Fruit fly (Drosophila melanogaster) whole organism, prepupa: ENCODE data around the gene CG7900.

ENCODE experiments used
- CG10669 ChIP-seq: fragments of 200-800 bp; sonication (Bioruptor generic); optimal IDR thresholded peaks from 3 replicates; lab custom pipeline; 2018; ENCODE audit warnings: missing biosample characterization, mild to moderate bottlenecking, missing genetic modification characterization, moderate library complexity
- CG31627 ChIP-seq: fragments of 200-800 bp; sonication (Bioruptor generic); optimal IDR thresholded peaks from 3 replicates; lab custom pipeline; 2016; ENCODE audit warnings: missing biosample characterization, missing genetic modification characterization
- CG7368 ChIP-seq: fragments of 200-800 bp; sonication (Bioruptor generic); optimal IDR thresholded peaks from 3 replicates; lab custom pipeline; 2016; ENCODE audit warnings: missing biosample characterization, missing genetic modification characterization
- CG8319 ChIP-seq: fragments of 200-800 bp; sonication (Bioruptor generic); optimal IDR thresholded peaks from 3 replicates; lab custom pipeline; 2016; ENCODE audit warnings: missing biosample characterization, missing genetic modification characterization
- Eip75B ChIP-seq: fragments of 200-800 bp; sonication (Bioruptor generic); optimal IDR thresholded peaks from 3 replicates; lab custom pipeline; 2016; ENCODE audit warnings: missing biosample characterization, missing genetic modification characterization
- Hr38 ChIP-seq: sonication (Bioruptor generic); optimal IDR thresholded peaks from 2 replicates; lab custom pipeline; 2016; ENCODE audit warnings: missing biosample characterization, missing genetic modification characterization
- Met ChIP-seq: fragments of 200-800 bp; sonication (Bioruptor generic); optimal IDR thresholded peaks from 3 replicates; lab custom pipeline; 2016; ENCODE audit warnings: missing biosample characterization, missing genetic modification characterization
- OdsH ChIP-seq: fragments of 200-800 bp; sonication (Bioruptor generic); optimal IDR thresholded peaks from 3 replicates; lab custom pipeline; 2016; ENCODE audit warnings: missing biosample characterization, missing genetic modification characterization
- achi ChIP-seq: fragments of 200-800 bp; sonication (Bioruptor generic); optimal IDR thresholded peaks from 3 replicates; lab custom pipeline; 2016; ENCODE audit warnings: missing biosample characterization, missing genetic modification characterization
- acj6 ChIP-seq: fragments of 200-800 bp; sonication (Bioruptor generic); optimal IDR thresholded peaks from 3 replicates; lab custom pipeline; 2016; ENCODE audit warnings: missing biosample characterization, missing genetic modification characterization
- dac ChIP-seq: fragments of 200-800 bp; sonication (Bioruptor generic); optimal IDR thresholded peaks from 2 replicates; lab custom pipeline; 2017; ENCODE audit warnings: missing biosample characterization, mild to moderate bottlenecking, missing genetic modification characterization
- salr ChIP-seq, 2 experiments: fragments of 200-800 bp; sonication (Bioruptor generic); optimal IDR thresholded peaks; 3 replicates each; lab custom pipeline; 2016 to 2018; ENCODE audit warnings: missing biosample characterization in 2 of 2, missing genetic modification characterization in 2 of 2, mild to moderate bottlenecking in 1 of 2

DNA sequence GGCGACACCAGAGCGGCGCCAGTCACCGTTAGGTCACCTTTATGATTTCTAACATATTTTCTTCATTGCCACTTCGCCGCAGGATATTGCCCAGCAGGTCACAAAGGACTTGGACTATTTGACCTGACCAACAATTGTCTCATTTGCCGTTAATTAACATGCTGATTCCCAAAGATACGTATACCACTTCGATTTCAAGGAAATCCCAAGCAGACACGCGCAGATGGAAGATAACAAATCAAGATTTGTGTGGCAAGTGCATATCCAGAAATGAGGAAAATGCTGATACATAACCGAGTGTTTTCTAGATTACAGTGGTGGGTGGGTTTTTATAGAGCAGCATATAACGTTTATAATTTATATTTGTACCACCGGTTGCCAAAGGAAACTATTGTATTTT, 57.2 kb downstream of the CG7900 start:
- TF ChIP-seq salr (GFP tag; optimal IDR thresholded peaks at IDR 0.05; lab: Kevin White, UChicago) (no peak), CG7368 (GFP tag; lab: Kevin White, UChicago) (no peak), acj6 (GFP tag; lab: Kevin White, UChicago) (no peak), CG31627 (GFP tag; lab: Kevin White, UChicago) (no peak), achi (GFP tag; lab: Kevin White, UChicago) (no peak), Met (GFP tag; lab: Kevin White, UChicago) (no peak), Hr38 (GFP tag; lab: Kevin White, UChicago) (no peak), CG10669 (GFP tag; lab: Kevin White, UChicago) (no peak), CG8319 (GFP tag; lab: Kevin White, UChicago) (no peak), OdsH (GFP tag; lab: Kevin White, UChicago) (no peak), dac (GFP tag; lab: Kevin White, UChicago) (no peak), Eip75B (GFP tag; lab: Kevin White, UChicago) (no peak)
